Comparison of ENCODE assay signal across 5 worm cellular contexts in the genomic region with DNA sequence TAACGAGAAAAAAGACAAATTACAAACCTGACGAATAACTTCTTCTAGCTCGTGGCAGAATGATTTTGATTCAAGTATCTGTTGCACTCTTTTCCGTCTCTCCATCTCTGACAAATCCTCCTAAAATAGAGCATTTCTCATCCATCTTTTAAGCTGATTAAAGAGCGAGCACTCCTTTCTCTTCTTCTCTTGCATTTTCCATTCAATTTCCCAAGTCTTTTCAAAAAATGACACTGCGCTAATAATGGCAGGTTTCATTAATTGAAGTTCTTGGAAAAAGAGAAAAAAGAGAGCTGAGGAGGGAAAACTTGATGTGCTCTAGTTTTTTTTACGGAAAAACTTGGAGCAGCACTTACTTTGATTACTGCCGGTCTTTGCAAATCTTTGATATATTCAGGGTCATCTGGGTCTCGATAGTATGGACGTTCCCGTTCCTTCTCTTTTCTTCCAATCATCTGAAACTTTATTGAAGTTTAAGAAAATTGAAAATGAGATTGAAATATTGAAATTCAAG.
A peak's percentile ranks its signal among the peaks of the same experiment; 100 is the strongest.
TF ChIP-seq lines count a peak whose summit lies in the region.

Gene add-1 (minus strand): TSS at position 464 of the 514 bp plus-strand sequence.

TF ChIP-seq in whole organism, L1 larva, 84 proteins besides CTCF, POLR2A, EP300 and RAD21:
- TF ChIP-seq hlh-17 (GFP tag; optimal IDR thresholded peaks at IDR 0.05; lab: Kevin White, UChicago; ENCODE audit: borderline replicate concordance) (no peak), pag-3 (tag; optimal IDR thresholded peaks at IDR 0.05; lab: Kevin White, UChicago; ENCODE audit: borderline replicate concordance, insufficient read depth) (no peak), nhr-71 (tag; optimal IDR thresholded peaks at IDR 0.05; lab: Kevin White, UChicago) (peak; percentile 41), lin-14 (GFP tag; optimal IDR thresholded peaks at IDR 0.05; lab: Kevin White, UChicago) (peak; percentile 70), ceh-82 (tag; optimal IDR thresholded peaks at IDR 0.05; lab: Kevin White, UChicago) (peak in 1 of 3 experiments; percentile 6), nhr-47 (tag; optimal IDR thresholded peaks at IDR 0.05; lab: Kevin White, UChicago) (peak; percentile 48), ceh-88 (GFP tag; IDR thresholded peaks at IDR 0.05; lab: Robert Waterston, UW) (no peak), grh-1 (GFP tag; IDR thresholded peaks at IDR 0.05; lab: Robert Waterston, UW) (no peak), fos-1 (tag; optimal IDR thresholded peaks at IDR 0.05; lab: Kevin White, UChicago) (peak; percentile 24), unc-62 (GFP tag; optimal IDR thresholded peaks at IDR 0.05; lab: Kevin White, UChicago) (no peak), dsc-1 (tag; optimal IDR thresholded peaks at IDR 0.05; lab: Kevin White, UChicago) (peak; percentile 73), unc-86 (tag; optimal IDR thresholded peaks at IDR 0.05; lab: Kevin White, UChicago) (peak; percentile 62), ceh-8 (GFP tag; optimal IDR thresholded peaks at IDR 0.05; lab: Kevin White, UChicago) (peak; percentile 33), fkh-8 (tag; optimal IDR thresholded peaks at IDR 0.05; lab: Kevin White, UChicago) (peak; percentile 5)
TF ChIP-seq in whole organism, L1 larva: peak in this region for 9.

TF ChIP-seq in whole organism, L2 larva, 48 proteins besides CTCF, POLR2A, EP300 and RAD21:
- TF ChIP-seq C34F6.9 (tag; optimal IDR thresholded peaks at IDR 0.05; lab: Kevin White, UChicago): peak; percentile 35
- peak; percentile 40 for TF ChIP-seq sma-9 (GFP tag; optimal IDR thresholded peaks at IDR 0.05; lab: Kevin White, UChicago)
- no peak for TF ChIP-seq sma-9 (tag; optimal IDR thresholded peaks at IDR 0.05; lab: Kevin White, UChicago)
- TF ChIP-seq nhr-129 (tag; optimal IDR thresholded peaks at IDR 0.05; lab: Kevin White, UChicago): no peak
TF ChIP-seq in whole organism, L2 larva: peak in this region for 2.

TF ChIP-seq in whole organism, L4 larva, 104 proteins besides CTCF, POLR2A, EP300 and RAD21:
- TF ChIP-seq zip-11 (GFP tag; IDR thresholded peaks at IDR 0.05; lab: Robert Waterston, UW): no peak
- TF ChIP-seq lsy-2 (tag; optimal IDR thresholded peaks at IDR 0.05; lab: Kevin White, UChicago): no peak
- TF ChIP-seq F26F4.8 (GFP tag; conservative IDR thresholded peaks at IDR 0.05; lab: Robert Waterston, UW): no peak
- no peak for TF ChIP-seq T20F7.1 (GFP tag; optimal IDR thresholded peaks at IDR 0.05; lab: Kevin White, UChicago)
- TF ChIP-seq hif-1 (tag; optimal IDR thresholded peaks at IDR 0.05; lab: Kevin White, UChicago): no peak
- peak; percentile 37 for TF ChIP-seq ces-1 (GFP tag; optimal IDR thresholded peaks at IDR 0.05; lab: Kevin White, UChicago)

TF ChIP-seq in whole organism, late embryonic, 69 proteins besides CTCF, POLR2A, EP300 and RAD21:
- TF ChIP-seq K02D7.2 (tag; optimal IDR thresholded peaks at IDR 0.05; lab: Kevin White, UChicago) (no peak), unc-42 (tag; optimal IDR thresholded peaks at IDR 0.05; lab: Kevin White, UChicago) (peak; percentile 47)

TF ChIP-seq in whole organism, mixed stage, embryonic, 35 proteins besides CTCF, POLR2A, EP300 and RAD21:
- no peak for TF ChIP-seq cnd-1 (tag; optimal IDR thresholded peaks at IDR 0.05; lab: Kevin White, UChicago)
- TF ChIP-seq ces-1 (GFP tag; optimal IDR thresholded peaks at IDR 0.05; lab: Kevin White, UChicago): peak; percentile 79
TF ChIP-seq in whole organism, mixed stage, embryonic: peak in this region for 1.

Comparison
In these comparisons a context has a peak if more than half of its experiments do, and no peak if none do; other contexts are left out.
1. Of the 29 proteins assayed by ChIP-seq in both whole organism, L4 larva and whole organism, L1 larva: peak only in whole organism, L4 larva: ces-1; only in whole organism, L1 larva: fos-1; in both: none; in neither: 26; mixed calls (peak in some experiments, not most) for 1.